Fruit fly (Drosophila melanogaster): Measurements from ENCODE around the gene CG43317.
A peak's percentile ranks its signal among the peaks of the same experiment; 100 is the strongest.

CG43317 gene

DNA sequence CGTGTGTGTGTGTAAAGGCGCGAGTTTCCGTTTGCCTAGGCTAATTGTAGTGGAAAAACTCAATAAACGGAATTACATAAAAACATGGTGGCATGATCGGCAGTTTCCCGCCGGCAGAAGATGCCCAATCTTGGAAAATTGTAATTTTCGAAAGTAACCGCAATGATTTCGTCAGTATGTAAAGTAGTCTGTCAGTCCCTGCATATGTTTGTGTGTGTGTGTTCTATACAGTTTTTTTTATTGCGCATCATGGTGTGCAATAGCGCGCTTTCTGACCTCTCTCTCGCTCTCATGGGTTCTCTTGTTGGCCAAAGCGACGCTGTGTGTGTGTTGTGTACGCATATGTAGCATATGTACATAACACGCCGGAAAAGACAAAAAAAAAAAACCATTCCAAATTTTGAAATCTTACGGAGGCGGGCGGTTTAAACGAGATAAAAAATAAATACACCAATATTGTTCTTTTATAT is 39.9 kb downstream of the CG43317 start (continued):
- no peak for TF ChIP-seq CG12744 (GFP tag; optimal IDR thresholded peaks at IDR 0.05)
- TF ChIP-seq CG18764 (GFP tag; optimal IDR thresholded peaks at IDR 0.05), result peak; percentile 30
- peak; percentile 45 for TF ChIP-seq HmgZ (tag; optimal IDR thresholded peaks at IDR 0.05)
- peak; percentile 3 for TF ChIP-seq CG1792 (GFP tag; optimal IDR thresholded peaks at IDR 0.05)
- TF ChIP-seq Hr51 (GFP tag; optimal IDR thresholded peaks at IDR 0.05), result no peak
- no peak for TF ChIP-seq sc (optimal IDR thresholded peaks at IDR 0.05)
- TF ChIP-seq sc (GFP tag; optimal IDR thresholded peaks at IDR 0.05), result no peak
- no peak for TF ChIP-seq grn (GFP tag; optimal IDR thresholded peaks at IDR 0.05)
- TF ChIP-seq disco-r (GFP tag; optimal IDR thresholded peaks at IDR 0.05), result peak; percentile 23
- TF ChIP-seq B-H2 (GFP tag; optimal IDR thresholded peaks at IDR 0.05), result peak; percentile 37
- peak; percentile 23 for TF ChIP-seq Fer2 (tag; optimal IDR thresholded peaks at IDR 0.05)
- TF ChIP-seq sug (tag; optimal IDR thresholded peaks at IDR 0.05), result peak; percentile 5
- TF ChIP-seq Scr (GFP tag; IDR thresholded peaks at IDR 0.05; ENCODE audit: partially characterized antibody), result no peak
- TF ChIP-seq CG4282 (GFP tag; optimal IDR thresholded peaks at IDR 0.05), result peak; percentile 15
- TF ChIP-seq CG12219 (GFP tag; optimal IDR thresholded peaks at IDR 0.05), result no peak
- peak; percentile 24 for TF ChIP-seq Hey (tag; optimal IDR thresholded peaks at IDR 0.05)
- no peak for TF ChIP-seq CG42726 (GFP tag; IDR thresholded peaks at IDR 0.05; ENCODE audit: partially characterized antibody)
- TF ChIP-seq wdn (GFP tag; IDR thresholded peaks at IDR 0.05), result no peak
- no peak for TF ChIP-seq jumu (GFP tag; optimal IDR thresholded peaks at IDR 0.05)
- peak; percentile 32 for TF ChIP-seq maf-S (GFP tag; optimal IDR thresholded peaks at IDR 0.05)
- TF ChIP-seq Optix (GFP tag; IDR thresholded peaks at IDR 0.05), result no peak
- TF ChIP-seq CG18619 (GFP tag; optimal IDR thresholded peaks at IDR 0.05), result peak; percentile 33
- TF ChIP-seq eve (GFP tag; optimal IDR thresholded peaks at IDR 0.05), result no peak
- TF ChIP-seq CG2199 (GFP tag; IDR thresholded peaks at IDR 0.05), result no peak
- TF ChIP-seq Lim3 (GFP tag; IDR thresholded peaks at IDR 0.05), result no peak
- TF ChIP-seq so (GFP tag; IDR thresholded peaks at IDR 0.05), result no peak
- TF ChIP-seq CG10565 (GFP tag; optimal IDR thresholded peaks at IDR 0.05), result no peak
- no peak for TF ChIP-seq ash1 (GFP tag; optimal IDR thresholded peaks at IDR 0.05)
- TF ChIP-seq CG2116 (GFP tag; optimal IDR thresholded peaks at IDR 0.05), result peak; percentile 46
- no peak for TF ChIP-seq CG8944 (GFP tag; optimal IDR thresholded peaks at IDR 0.05)
- TF ChIP-seq CG4617 (GFP tag; optimal IDR thresholded peaks at IDR 0.05; ENCODE audit: borderline replicate concordance), result peak; percentile 30
- peak; percentile 5 for TF ChIP-seq trem (tag; optimal IDR thresholded peaks at IDR 0.05)
- no peak for TF ChIP-seq CG14965 (GFP tag; optimal IDR thresholded peaks at IDR 0.05; ENCODE audit: borderline replicate concordance)
- no peak for TF ChIP-seq gsb (GFP tag; IDR thresholded peaks at IDR 0.05)
- peak; percentile 33 for TF ChIP-seq CG12236 (GFP tag; optimal IDR thresholded peaks at IDR 0.05)
- TF ChIP-seq Xbp1 (GFP tag; optimal IDR thresholded peaks at IDR 0.05), result no peak
- peak; percentile 50 for TF ChIP-seq CG1832 (GFP tag; optimal IDR thresholded peaks at IDR 0.05)
- TF ChIP-seq unc-4 (GFP tag; IDR thresholded peaks at IDR 0.05; ENCODE audit: partially characterized antibody), result no peak
- TF ChIP-seq CG6689 (GFP tag; IDR thresholded peaks at IDR 0.05), result peak; percentile 17; the same call in 1 of the 2 replicates
- no peak for TF ChIP-seq corto (GFP tag; optimal IDR thresholded peaks at IDR 0.05)
- no peak for TF ChIP-seq ab (GFP tag; optimal IDR thresholded peaks at IDR 0.05)
- TF ChIP-seq HLH4C (GFP tag; IDR thresholded peaks at IDR 0.05; ENCODE audit: partially characterized antibody), result no peak
- 0 out of 2 replicates have a peak, but pooled peaks have one; percentile 28 for TF ChIP-seq CG1024 (GFP tag; IDR thresholded peaks at IDR 0.05)
- TF ChIP-seq Hsf (GFP tag; optimal IDR thresholded peaks at IDR 0.05), result no peak
- peak; percentile 1 for TF ChIP-seq nau (GFP tag; optimal IDR thresholded peaks at IDR 0.05)
- peak; percentile 6 for TF ChIP-seq chn (GFP tag; optimal IDR thresholded peaks at IDR 0.05)
- TF ChIP-seq CG4328 (GFP tag; optimal IDR thresholded peaks at IDR 0.05), result peak; percentile 55
- TF ChIP-seq CG12659 (GFP tag; optimal IDR thresholded peaks at IDR 0.05), result peak; percentile 41
- TF ChIP-seq vnd (GFP tag; IDR thresholded peaks at IDR 0.05; ENCODE audit: partially characterized antibody), result no peak
- TF ChIP-seq eyg (GFP tag; optimal IDR thresholded peaks at IDR 0.05), result peak; percentile 22
- TF ChIP-seq repo (GFP tag; optimal IDR thresholded peaks at IDR 0.05), result no peak

All from whole organism, embryonic.